Worm (Caenorhabditis elegans): ENCODE results near the gene Y55F3BL.6.

DNA sequence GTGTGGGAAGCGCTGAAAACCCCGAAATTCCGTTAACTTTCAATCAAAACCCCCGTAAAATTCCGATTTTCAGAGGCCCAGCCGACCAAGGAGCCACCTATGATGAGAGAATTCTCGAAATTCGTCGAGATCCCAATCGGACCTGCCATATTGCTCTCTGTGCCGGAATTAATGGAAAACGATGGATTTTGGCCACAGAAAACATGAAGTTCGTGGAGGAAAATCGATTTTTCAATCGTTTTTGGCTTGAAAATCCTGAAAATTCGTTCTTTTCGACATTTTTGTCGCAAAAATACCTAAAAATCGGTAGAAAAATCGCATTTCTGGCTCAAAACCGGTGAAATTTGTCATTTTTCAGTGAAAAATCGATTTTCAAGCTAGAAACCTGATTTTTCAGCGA is 33.3 kb downstream of the Y55F3BL.6 start:
- TF ChIP-seq tab-1 (GFP tag; IDR thresholded peaks at IDR 0.05) (no peak), cog-1 (tag; optimal IDR thresholded peaks at IDR 0.05) (no peak), ref-1 (GFP tag; conservative IDR thresholded peaks at IDR 0.05) (no peak), flt-1 (GFP tag; IDR thresholded peaks at IDR 0.05) (no peak), ztf-23 (GFP tag; IDR thresholded peaks at IDR 0.05) (no peak), T22C8.4 (GFP tag; IDR thresholded peaks at IDR 0.05) (no peak), med-1 (GFP tag; optimal IDR thresholded peaks at IDR 0.05; ENCODE audit: insufficient read depth) (no peak), ztf-29 (GFP tag; IDR thresholded peaks at IDR 0.05) (no peak)

Measured in whole organism, midembryonic.